Fruit fly (Drosophila melanogaster): ENCODE results near the gene Ssu72.

DNA sequence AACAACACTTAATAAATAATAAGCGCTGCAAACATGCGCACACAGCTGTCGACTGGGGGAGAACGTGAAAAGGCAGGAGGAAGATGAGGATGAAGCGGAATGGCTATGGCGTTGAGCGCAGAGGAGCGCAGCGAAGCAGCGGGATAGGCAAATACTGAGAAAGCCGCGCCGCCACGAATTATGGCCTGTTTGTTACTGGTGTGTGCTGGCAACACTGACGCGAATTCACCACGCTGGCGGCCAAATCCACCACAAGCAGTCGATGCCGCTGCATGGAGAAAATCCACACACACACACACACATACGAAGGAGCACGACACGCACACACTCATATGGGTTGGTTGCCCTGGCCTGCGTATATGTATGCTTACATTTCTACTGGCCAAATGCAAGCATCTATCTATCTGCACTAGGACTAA is 27.4 kb upstream of the Ssu72 start:
- TF ChIP-seq Blimp-1 (GFP tag; optimal IDR thresholded peaks at IDR 0.05) (no peak), Eip93F (GFP tag; optimal IDR thresholded peaks at IDR 0.05) (no peak), Eip78C (GFP tag) (peak; percentile 57), dsx (GFP tag; optimal IDR thresholded peaks at IDR 0.05; ENCODE audit: poor library complexity, severe bottlenecking) (no peak), OdsH (GFP tag; optimal IDR thresholded peaks at IDR 0.05) (no peak), topi (GFP tag; optimal IDR thresholded peaks at IDR 0.05) (peak; percentile 3), CG11294 (GFP tag; IDR thresholded peaks at IDR 0.05) (no peak), fkh (GFP tag; optimal IDR thresholded peaks at IDR 0.05) (peak; percentile 30), Smox (GFP tag; optimal IDR thresholded peaks at IDR 0.05) (no peak)

Data from whole organism, prepupa.